Fruit fly (Drosophila melanogaster) whole organism, prepupa: ENCODE measurements around the gene CG43290.

Source experiments
- Blimp-1 ChIP-seq: fragments of 200-800 bp; sonication (Bioruptor generic); optimal IDR thresholded peaks from 3 replicates; lab custom pipeline; 2017; ENCODE audit warnings: missing biosample characterization, missing genetic modification characterization, mild to moderate bottlenecking, moderate library complexity, missing genetic modification reagents
- CG10669 ChIP-seq: fragments of 200-800 bp; sonication (Bioruptor generic); optimal IDR thresholded peaks from 3 replicates; lab custom pipeline; 2018; ENCODE audit warnings: missing biosample characterization, mild to moderate bottlenecking, missing genetic modification characterization, moderate library complexity
- CG11294 ChIP-seq: fragments of 200-800 bp; sonication (Bioruptor generic); IDR thresholded peaks from 2 replicates; pipeline ENCODE4 v1.3.6; 2022; ENCODE audit warnings: missing biosample characterization, missing genetic modification characterization
- CG11762 ChIP-seq: fragments of 200-800 bp; sonication (Bioruptor generic); optimal IDR thresholded peaks from 3 replicates; lab custom pipeline; 2016; ENCODE audit warnings: missing biosample characterization, missing genetic modification characterization; ENCODE audit not compliant: insufficient read depth
- CG11902 ChIP-seq: fragments of 200-800 bp; sonication (Bioruptor generic); optimal IDR thresholded peaks from 3 replicates; lab custom pipeline; 2016; ENCODE audit warnings: missing biosample characterization, missing genetic modification characterization
- CG15336 ChIP-seq: fragments of 200-800 bp; sonication (Bioruptor generic); IDR thresholded peaks from 2 replicates; pipeline ENCODE4 v1.3.6; 2022; ENCODE audit warnings: missing biosample characterization, missing genetic modification characterization
- CG1621 ChIP-seq: fragments of 200-800 bp; sonication (Bioruptor generic); optimal IDR thresholded peaks from 3 replicates; lab custom pipeline; 2018; ENCODE audit warnings: missing biosample characterization, mild to moderate bottlenecking, missing genetic modification characterization
- CG16779 ChIP-seq: fragments of 200-800 bp; sonication (Bioruptor generic); optimal IDR thresholded peaks from 3 replicates; lab custom pipeline; 2017; ENCODE audit warnings: missing biosample characterization, mild to moderate bottlenecking, missing genetic modification characterization
- CG3032 ChIP-seq: fragments of 200-800 bp; optimal IDR thresholded peaks from 2 replicates; lab custom pipeline; 2019; ENCODE audit warnings: missing biosample characterization, mild to moderate bottlenecking, missing genetic modification characterization, moderate library complexity
- CG32006 ChIP-seq: fragments of 200-800 bp; sonication (Bioruptor generic); optimal IDR thresholded peaks from 3 replicates; lab custom pipeline; 2017; ENCODE audit warnings: missing biosample characterization, mild to moderate bottlenecking, missing genetic modification characterization
- CG34406 ChIP-seq: fragments of 200-800 bp; sonication (Bioruptor generic); optimal IDR thresholded peaks from 3 replicates; lab custom pipeline; 2016; ENCODE audit warnings: missing biosample characterization, missing genetic modification characterization
- CG3919 ChIP-seq: fragments of 200-800 bp; sonication (Bioruptor generic); optimal IDR thresholded peaks from 3 replicates; lab custom pipeline; 2016; ENCODE audit warnings: missing biosample characterization, missing genetic modification characterization
- CG4318 ChIP-seq: fragments of 200-800 bp; sonication (Bioruptor generic); optimal IDR thresholded peaks from 3 replicates; lab custom pipeline; 2017; ENCODE audit warnings: missing biosample characterization, mild to moderate bottlenecking, missing genetic modification characterization
- CG6163 ChIP-seq: fragments of 200-800 bp; sonication (Bioruptor generic); IDR thresholded peaks from 3 replicates; pipeline ENCODE4 v1.3.6; 2022; ENCODE audit warnings: missing biosample characterization, missing genetic modification characterization
- CG6792 ChIP-seq: fragments of 200-800 bp; sonication (Bioruptor generic); optimal IDR thresholded peaks from 3 replicates; lab custom pipeline; 2016; ENCODE audit warnings: missing biosample characterization, missing genetic modification characterization
- CG6808 ChIP-seq: fragments of 200-800 bp; sonication (Bioruptor generic); optimal IDR thresholded peaks from 3 replicates; lab custom pipeline; 2017; ENCODE audit warnings: missing biosample characterization, missing genetic modification characterization, mild to moderate bottlenecking, moderate library complexity, missing genetic modification reagents
- CG7368 ChIP-seq: fragments of 200-800 bp; sonication (Bioruptor generic); optimal IDR thresholded peaks from 3 replicates; lab custom pipeline; 2016; ENCODE audit warnings: missing biosample characterization, missing genetic modification characterization
- CG8119 ChIP-seq: fragments of 200-800 bp; sonication (Bioruptor generic); IDR thresholded peaks from 3 replicates; pipeline ENCODE4 v1.3.6; 2022; ENCODE audit warnings: missing biosample characterization, missing genetic modification characterization
- CG8319 ChIP-seq: fragments of 200-800 bp; sonication (Bioruptor generic); optimal IDR thresholded peaks from 3 replicates; lab custom pipeline; 2016; ENCODE audit warnings: missing biosample characterization, missing genetic modification characterization
- CG8632 ChIP-seq: fragments of 200-800 bp; sonication (Bioruptor generic); optimal IDR thresholded peaks from 3 replicates; lab custom pipeline; 2016; ENCODE audit warnings: missing biosample characterization, missing genetic modification characterization
- CG9139 ChIP-seq: fragments of 200-800 bp; sonication (Bioruptor generic); optimal IDR thresholded peaks from 3 replicates; lab custom pipeline; 2017; ENCODE audit warnings: missing biosample characterization, mild to moderate bottlenecking, missing genetic modification characterization
- Eip75B ChIP-seq: fragments of 200-800 bp; sonication (Bioruptor generic); optimal IDR thresholded peaks from 3 replicates; lab custom pipeline; 2016; ENCODE audit warnings: missing biosample characterization, missing genetic modification characterization
- Eip78C ChIP-seq: fragments of 200-800 bp; sonication (Bioruptor generic); peaks from one replicate; lab custom pipeline; 2016; ENCODE audit warnings: missing biosample characterization, missing genetic modification characterization
- Eip93F ChIP-seq: fragments of 200-800 bp; sonication (Bioruptor generic); optimal IDR thresholded peaks from 2 replicates; lab custom pipeline; 2016; ENCODE audit warnings: missing biosample characterization, mild to moderate bottlenecking, missing genetic modification characterization
- Ets21C ChIP-seq: fragments of 200-800 bp; sonication (Bioruptor generic); optimal IDR thresholded peaks from 3 replicates; lab custom pipeline; 2016; ENCODE audit warnings: missing biosample characterization, missing genetic modification characterization
- Ets96B ChIP-seq: fragments of 200-800 bp; optimal IDR thresholded peaks from 2 replicates; lab custom pipeline; 2019; ENCODE audit warnings: missing biosample characterization, mild to moderate bottlenecking, missing genetic modification characterization, moderate library complexity
- Gug ChIP-seq: fragments of 200-800 bp; sonication (Bioruptor generic); IDR thresholded peaks from 2 replicates; pipeline ENCODE4 v1.3.6; 2022; ENCODE audit warnings: missing biosample characterization, missing genetic modification characterization
- Hr38 ChIP-seq: sonication (Bioruptor generic); optimal IDR thresholded peaks from 2 replicates; lab custom pipeline; 2016; ENCODE audit warnings: missing biosample characterization, missing genetic modification characterization
- Hr39 ChIP-seq: fragments of 200-800 bp; sonication (Bioruptor generic); optimal IDR thresholded peaks from 2 replicates; lab custom pipeline; 2016; ENCODE audit warnings: missing biosample characterization, missing genetic modification characterization
- Hr4 ChIP-seq: fragments of 200-800 bp; sonication (Bioruptor generic); optimal IDR thresholded peaks from 3 replicates; lab custom pipeline; 2016; ENCODE audit warnings: missing biosample characterization, missing genetic modification characterization
- Met ChIP-seq: fragments of 200-800 bp; sonication (Bioruptor generic); optimal IDR thresholded peaks from 3 replicates; lab custom pipeline; 2016; ENCODE audit warnings: missing biosample characterization, missing genetic modification characterization
- OdsH ChIP-seq: fragments of 200-800 bp; sonication (Bioruptor generic); optimal IDR thresholded peaks from 3 replicates; lab custom pipeline; 2016; ENCODE audit warnings: missing biosample characterization, missing genetic modification characterization
- Smox ChIP-seq: fragments of 200-800 bp; sonication (Bioruptor generic); optimal IDR thresholded peaks from 3 replicates; lab custom pipeline; 2016; ENCODE audit warnings: missing biosample characterization, missing genetic modification characterization
- Sox14 ChIP-seq: fragments of 200-800 bp; sonication (Bioruptor generic); optimal IDR thresholded peaks from 3 replicates; lab custom pipeline; 2016; ENCODE audit warnings: missing biosample characterization, missing genetic modification characterization
- Sox15 ChIP-seq: fragments of 200-800 bp; sonication (Bioruptor generic); optimal IDR thresholded peaks from 3 replicates; lab custom pipeline; 2016; ENCODE audit warnings: missing biosample characterization, missing genetic modification characterization
- achi ChIP-seq: fragments of 200-800 bp; sonication (Bioruptor generic); optimal IDR thresholded peaks from 3 replicates; lab custom pipeline; 2016; ENCODE audit warnings: missing biosample characterization, missing genetic modification characterization
- acj6 ChIP-seq: fragments of 200-800 bp; sonication (Bioruptor generic); optimal IDR thresholded peaks from 3 replicates; lab custom pipeline; 2016; ENCODE audit warnings: missing biosample characterization, missing genetic modification characterization
- cyc ChIP-seq: fragments of 200-800 bp; sonication (Bioruptor generic); optimal IDR thresholded peaks from 3 replicates; lab custom pipeline; 2016; ENCODE audit warnings: missing biosample characterization, missing genetic modification characterization
- dac ChIP-seq: fragments of 200-800 bp; sonication (Bioruptor generic); optimal IDR thresholded peaks from 2 replicates; lab custom pipeline; 2017; ENCODE audit warnings: missing biosample characterization, mild to moderate bottlenecking, missing genetic modification characterization
- dsx ChIP-seq: fragments of 200-800 bp; optimal IDR thresholded peaks from 3 replicates; lab custom pipeline; 2019; ENCODE audit warnings: missing biosample characterization, mild to moderate bottlenecking, missing genetic modification characterization, moderate library complexity; ENCODE audit not compliant: poor library complexity, severe bottlenecking
- eg ChIP-seq: fragments of 200-800 bp; sonication (Bioruptor generic); IDR thresholded peaks from 3 replicates; pipeline ENCODE4 v1.3.6; 2022; ENCODE audit warnings: missing biosample characterization, missing genetic modification characterization
- esn ChIP-seq: fragments of 200-800 bp; sonication (Bioruptor generic); optimal IDR thresholded peaks from 2 replicates; lab custom pipeline; 2016; ENCODE audit warnings: missing biosample characterization, mild to moderate bottlenecking, missing genetic modification characterization, moderate library complexity
- fd85E ChIP-seq: fragments of 200-800 bp; sonication (Bioruptor generic); optimal IDR thresholded peaks from 3 replicates; lab custom pipeline; 2016; ENCODE audit warnings: missing biosample characterization, missing genetic modification characterization
- fkh ChIP-seq: fragments of 200-800 bp; sonication (Bioruptor generic); optimal IDR thresholded peaks from 3 replicates; lab custom pipeline; 2017; ENCODE audit warnings: missing biosample characterization, mild to moderate bottlenecking, missing genetic modification characterization, moderate library complexity
- lz ChIP-seq: fragments of 200-800 bp; sonication (Bioruptor generic); optimal IDR thresholded peaks from 3 replicates; lab custom pipeline; 2016; ENCODE audit warnings: missing biosample characterization, missing genetic modification characterization
- net ChIP-seq: fragments of 200-800 bp; sonication (Bioruptor generic); optimal IDR thresholded peaks from 3 replicates; lab custom pipeline; 2016; ENCODE audit warnings: missing biosample characterization, missing genetic modification characterization
- pdm3 ChIP-seq: fragments of 200-800 bp; sonication (Bioruptor generic); optimal IDR thresholded peaks from 3 replicates; lab custom pipeline; 2016; ENCODE audit warnings: missing biosample characterization, missing genetic modification characterization
- salr ChIP-seq, 2 experiments: fragments of 200-800 bp; sonication (Bioruptor generic); optimal IDR thresholded peaks; 3 replicates each; lab custom pipeline; 2016 to 2018; ENCODE audit warnings: missing biosample characterization in 2 of 2, missing genetic modification characterization in 2 of 2, mild to moderate bottlenecking in 1 of 2
- spab ChIP-seq: fragments of 200-800 bp; sonication (Bioruptor generic); optimal IDR thresholded peaks from 2 replicates; lab custom pipeline; 2017; ENCODE audit warnings: missing biosample characterization, mild to moderate bottlenecking, missing genetic modification characterization, missing genetic modification reagents
- ss ChIP-seq, 2 experiments: fragments of 200-800 bp; sonication (Bioruptor generic); optimal IDR thresholded peaks; 2 replicates in 1 of 2; 3 replicates in 1 of 2; lab custom pipeline; 2017 to 2018; ENCODE audit warnings: mild to moderate bottlenecking in 2 of 2, missing biosample characterization in 2 of 2, missing genetic modification characterization in 2 of 2, moderate library complexity in 1 of 2
- svp ChIP-seq: fragments of 200-800 bp; sonication (Bioruptor generic); peaks from one replicate; lab custom pipeline; 2016; ENCODE audit warnings: missing biosample characterization, missing genetic modification characterization
- topi ChIP-seq: fragments of 200-800 bp; sonication (Bioruptor generic); optimal IDR thresholded peaks from 3 replicates; lab custom pipeline; 2016; ENCODE audit warnings: missing biosample characterization, missing genetic modification characterization
- vri ChIP-seq: fragments of 200-800 bp; sonication (Bioruptor generic); optimal IDR thresholded peaks from 3 replicates; lab custom pipeline; 2016; ENCODE audit warnings: missing biosample characterization, mild to moderate bottlenecking, missing genetic modification characterization

Gene CG43290

dm6 chr3R:7309579-7310037, 39.7 kb downstream of the CG43290 start, which contains the start of gene rn:
Gene rn, minus strand, starts transcription at chr3R:7309629.
- no peak for TF ChIP-seq CG6792 (GFP tag; lab: Kevin White, UChicago)
- TF ChIP-seq CG9139 (GFP tag; lab: Kevin White, UChicago) = no peak
- TF ChIP-seq topi (GFP tag; lab: Kevin White, UChicago) = no peak
- TF ChIP-seq Met (GFP tag; lab: Kevin White, UChicago) = no peak
- TF ChIP-seq acj6 = no peak
- TF ChIP-seq Ets21C (GFP tag; lab: Kevin White, UChicago) = no peak
- no peak for TF ChIP-seq Eip93F
- TF ChIP-seq CG8632 = no peak
- 0 out of 3 replicates have a peak, but pooled peaks have one; percentile 50 for TF ChIP-seq CG8119
- TF ChIP-seq Ets96B (tag; lab: Kevin White, UChicago) = peak; percentile 4
- no peak for TF ChIP-seq Eip75B
- no peak for TF ChIP-seq CG34406
- no peak for TF ChIP-seq Sox15 (GFP tag; lab: Kevin White, UChicago)
- TF ChIP-seq Eip78C (GFP tag; lab: Kevin White, UChicago) = peak; percentile 7
- TF ChIP-seq spab (GFP tag; lab: Kevin White, UChicago) = no peak
- peak; percentile 18 for TF ChIP-seq vri (GFP tag; lab: Kevin White, UChicago)
- peak; percentile 12 for TF ChIP-seq dsx (GFP tag; lab: Kevin White, UChicago)
- TF ChIP-seq svp (GFP tag; lab: Kevin White, UChicago) = no peak
- TF ChIP-seq esn (GFP tag; lab: Kevin White, UChicago) = no peak
- no peak for TF ChIP-seq CG7368 (GFP tag; lab: Kevin White, UChicago)
- TF ChIP-seq CG6808 (GFP tag; lab: Kevin White, UChicago) = no peak
- no peak for TF ChIP-seq CG3919 (GFP tag; lab: Kevin White, UChicago)
- peak; percentile 8 for TF ChIP-seq CG3032 (tag; lab: Kevin White, UChicago)
- no peak for TF ChIP-seq CG16779 (tag; lab: Kevin White, UChicago)
- TF ChIP-seq OdsH (GFP tag; lab: Kevin White, UChicago) = no peak
- TF ChIP-seq eg = peak; percentile 61
- no peak for TF ChIP-seq cyc (GFP tag; lab: Kevin White, UChicago)
- TF ChIP-seq pdm3 (GFP tag; lab: Kevin White, UChicago) = no peak
- TF ChIP-seq ss (GFP tag; optimal IDR thresholded peaks at IDR 0.05; lab: Kevin White, UChicago) = peak in 1 of 2 experiments; percentile 46
- TF ChIP-seq CG11902 = no peak
- TF ChIP-seq CG15336 (GFP tag; lab: Robert Waterston, UW) = 0 out of 2 replicates have a peak, but pooled peaks have one; percentile 15
- TF ChIP-seq Hr4 (GFP tag; lab: Kevin White, UChicago) = no peak
- TF ChIP-seq CG8319 (GFP tag; lab: Kevin White, UChicago) = no peak
- TF ChIP-seq net (GFP tag; lab: Kevin White, UChicago) = no peak
- TF ChIP-seq salr (GFP tag; optimal IDR thresholded peaks at IDR 0.05; lab: Kevin White, UChicago) = no peak
- no peak for TF ChIP-seq dac
- peak; percentile 13 for TF ChIP-seq CG32006
- no peak for TF ChIP-seq Hr38 (GFP tag; lab: Kevin White, UChicago)
- peak; percentile 13 for TF ChIP-seq CG1621 (tag; lab: Kevin White, UChicago)
- TF ChIP-seq Gug (GFP tag; lab: Robert Waterston, UW) = no peak
- TF ChIP-seq lz = no peak
- no peak for TF ChIP-seq CG11294
- TF ChIP-seq CG11762 (GFP tag; lab: Kevin White, UChicago) = no peak
- no peak for TF ChIP-seq achi
- TF ChIP-seq CG10669 (GFP tag; lab: Kevin White, UChicago) = no peak
- no peak for TF ChIP-seq fd85E
- TF ChIP-seq Blimp-1 (GFP tag; lab: Kevin White, UChicago) = no peak
- TF ChIP-seq Smox (GFP tag; lab: Kevin White, UChicago) = no peak
- TF ChIP-seq CG6163 (GFP tag; lab: Robert Waterston, UW) = peak; percentile 70
- TF ChIP-seq Hr39 (GFP tag; lab: Kevin White, UChicago) = no peak
- TF ChIP-seq fkh (GFP tag; lab: Kevin White, UChicago) = no peak
- no peak for TF ChIP-seq Sox14 (GFP tag; lab: Kevin White, UChicago)
- no peak for TF ChIP-seq CG4318 (GFP tag; lab: Kevin White, UChicago)
